Worm (Caenorhabditis elegans): ENCODE measurements around the gene C25E10.7.

C25E10.7 gene

DNA sequence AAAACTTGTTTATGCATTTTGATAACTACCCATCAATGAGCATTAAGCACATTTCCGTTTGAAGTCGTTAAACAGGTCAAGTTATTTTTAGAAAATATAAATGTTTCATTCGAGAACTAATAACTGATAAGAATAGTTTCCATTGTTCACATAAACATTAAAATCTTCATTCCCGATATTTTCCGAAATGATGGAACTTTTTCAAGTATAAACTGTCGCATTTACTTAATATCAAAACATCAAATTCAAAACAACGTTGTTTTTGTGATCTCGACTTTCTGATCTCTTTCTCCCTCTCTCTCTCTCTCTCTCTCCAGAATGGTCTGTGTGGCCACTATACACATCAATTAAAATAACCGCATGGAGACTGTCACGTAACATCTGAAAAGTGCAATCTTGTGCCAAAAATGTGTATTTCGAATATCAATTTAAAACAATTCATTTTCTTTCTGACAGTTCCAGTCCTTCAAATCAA is 23.4 kb upstream of the C25E10.7 start (continued):
- no peak for TF ChIP-seq unc-130 (tag; optimal IDR thresholded peaks at IDR 0.05)
- TF ChIP-seq C16A3.4 (tag; optimal IDR thresholded peaks at IDR 0.05) = peak; percentile 31
- no peak for TF ChIP-seq ces-1 (GFP tag; optimal IDR thresholded peaks at IDR 0.05)
- no peak for TF ChIP-seq Y116A8C.19 (tag; optimal IDR thresholded peaks at IDR 0.05; ENCODE audit: borderline replicate concordance)
- no peak for TF ChIP-seq ceh-63 (GFP tag; optimal IDR thresholded peaks at IDR 0.05)

DNA sequence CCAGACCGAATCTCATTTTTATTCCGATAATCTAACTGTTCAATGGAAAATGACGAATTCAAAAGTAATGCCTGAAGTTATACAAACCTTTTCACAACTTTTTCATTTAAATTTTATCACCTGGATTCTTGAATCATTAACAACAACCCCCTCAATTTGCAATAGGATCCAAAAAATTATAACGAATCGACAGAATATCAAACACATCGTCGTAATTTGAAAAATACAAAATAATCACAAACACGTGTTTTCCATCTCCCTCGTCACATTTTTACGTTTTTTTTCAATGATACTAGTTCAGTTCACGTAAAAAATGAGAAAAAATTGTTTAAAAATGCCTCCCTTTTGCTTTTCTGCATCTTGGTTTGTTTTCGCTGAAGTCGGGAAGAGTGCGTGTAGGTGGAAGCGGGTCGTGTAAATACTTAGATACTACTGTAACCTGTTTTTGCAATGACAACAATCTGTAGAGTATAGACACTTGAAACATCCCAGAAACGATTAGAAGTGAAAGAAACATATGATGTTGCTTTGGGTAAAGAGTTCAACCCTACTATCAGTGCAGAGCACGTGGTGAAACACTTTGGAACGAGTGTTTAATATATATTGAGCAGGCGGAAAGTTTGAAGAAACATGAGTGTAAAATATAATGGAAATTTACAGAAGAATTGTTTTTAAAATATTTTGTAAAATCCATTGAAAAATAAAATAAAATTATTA is 22.5 kb upstream of the C25E10.7 start, which contains the start of gene oac-50:
oac-50 (minus strand) TSS at position 219 of the 717 bp plus-strand sequence.
- TF ChIP-seq lin-35 (GFP tag; optimal IDR thresholded peaks at IDR 0.05) = peak in 1 of 2 experiments; percentile 12
- TF ChIP-seq tbx-2 (tag; optimal IDR thresholded peaks at IDR 0.05) = peak; percentile 14
- TF ChIP-seq nhr-90 (tag; optimal IDR thresholded peaks at IDR 0.05; ENCODE audit: poor library complexity) = no peak
- TF ChIP-seq mab-9 (GFP tag; IDR thresholded peaks at IDR 0.05) = no peak
- peak in 1 of 2 experiments; percentile 24 for TF ChIP-seq lsy-2 (tag; optimal IDR thresholded peaks at IDR 0.05)
- peak in 1 of 2 experiments; percentile 22 for TF ChIP-seq mdl-1 (tag; optimal IDR thresholded peaks at IDR 0.05)
- no peak for TF ChIP-seq lin-13 (GFP tag; optimal IDR thresholded peaks at IDR 0.05)

DNA sequence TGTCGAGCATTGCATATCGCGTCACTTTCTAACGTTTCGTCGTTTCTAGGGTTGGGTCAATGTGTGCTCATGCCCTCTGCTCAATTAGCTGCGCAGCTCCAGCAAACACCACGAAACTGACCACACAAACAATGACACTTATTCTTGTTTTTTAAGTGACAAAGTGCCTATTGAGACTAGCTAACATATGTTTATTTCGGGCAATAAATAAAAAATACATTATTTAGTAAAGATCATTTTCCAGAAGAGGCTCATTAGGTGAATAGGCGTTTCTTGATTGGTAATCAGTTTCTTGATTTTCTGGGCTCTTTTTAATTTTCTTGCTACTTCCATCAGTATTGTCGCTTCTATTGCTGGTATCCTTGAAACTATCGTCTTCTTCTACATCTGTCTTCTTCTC is 18.7 kb upstream of the C25E10.7 start, which contains the start of gene T27E4.5:
T27E4.5 (minus strand) TSS at position 101 of the 400 bp plus-strand sequence.
- no peak for TF ChIP-seq lir-3 (tag; optimal IDR thresholded peaks at IDR 0.05; ENCODE audit: poor library complexity)
- TF ChIP-seq sox-4 (tag; optimal IDR thresholded peaks at IDR 0.05) = no peak
- TF ChIP-seq C34B4.2 (tag; optimal IDR thresholded peaks at IDR 0.05) = no peak
- TF ChIP-seq nhr-76 (tag; optimal IDR thresholded peaks at IDR 0.05) = no peak
- TF ChIP-seq elt-3 (tag; optimal IDR thresholded peaks at IDR 0.05) = no peak
- no peak for TF ChIP-seq mef-2 (tag; optimal IDR thresholded peaks at IDR 0.05)
- TF ChIP-seq xbp-1 (tag; optimal IDR thresholded peaks at IDR 0.05) = no peak
- TF ChIP-seq hlh-4 (tag; optimal IDR thresholded peaks at IDR 0.05) = no peak
- no peak for TF ChIP-seq skn-1 (tag; optimal IDR thresholded peaks at IDR 0.05)
- TF ChIP-seq elt-2 (tag; optimal IDR thresholded peaks at IDR 0.05) = no peak
- TF ChIP-seq ama-1 (optimal IDR thresholded peaks at IDR 0.05) = no peak
- no peak for TF ChIP-seq sup-37 (GFP tag; optimal IDR thresholded peaks at IDR 0.05)
- no peak for TF ChIP-seq lin-35 (GFP tag; optimal IDR thresholded peaks at IDR 0.05)
- TF ChIP-seq dpl-1 (GFP tag; optimal IDR thresholded peaks at IDR 0.05) = no peak
- no peak for TF ChIP-seq fkh-10 (GFP tag; optimal IDR thresholded peaks at IDR 0.05)
- TF ChIP-seq ets-5 (GFP tag; IDR thresholded peaks at IDR 0.05) = no peak
- TF ChIP-seq jun-1 (tag; optimal IDR thresholded peaks at IDR 0.05) = no peak
- TF ChIP-seq alr-1 (tag; optimal IDR thresholded peaks at IDR 0.05; ENCODE audit: borderline replicate concordance) = no peak

DNA sequence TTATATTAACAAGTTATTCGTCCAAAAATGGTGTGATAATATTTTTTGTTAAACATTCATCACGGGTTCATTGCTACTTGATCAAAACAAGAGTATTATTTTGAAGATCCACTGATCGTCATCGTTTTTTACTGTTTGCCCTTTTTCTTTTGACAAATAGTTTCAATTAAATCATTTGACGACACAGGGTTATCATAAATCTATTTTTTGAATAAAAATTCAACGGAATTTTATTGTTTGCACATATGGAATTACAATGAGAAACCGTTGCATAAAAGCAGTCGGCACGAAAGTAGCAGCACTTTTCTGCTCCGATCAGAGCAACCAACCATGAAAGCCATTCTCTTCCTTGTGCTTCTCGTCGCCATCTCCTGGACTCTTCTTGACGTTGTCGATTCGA is 16.7 kb upstream of the C25E10.7 start, which contains the start of gene fip-2:
fip-2 (plus strand) TSS at position 301 of the 400 bp plus-strand sequence.
- TF ChIP-seq nhr-12 (tag; optimal IDR thresholded peaks at IDR 0.05) (no peak), elt-3 (tag; optimal IDR thresholded peaks at IDR 0.05) (no peak), sptf-1 (tag; optimal IDR thresholded peaks at IDR 0.05) (no peak), unc-30 (tag; optimal IDR thresholded peaks at IDR 0.05) (no peak), skn-1 (tag; optimal IDR thresholded peaks at IDR 0.05) (no peak), nhr-90 (tag; optimal IDR thresholded peaks at IDR 0.05; ENCODE audit: poor library complexity) (no peak), fos-1 (tag; optimal IDR thresholded peaks at IDR 0.05) (no peak), hlh-4 (tag; optimal IDR thresholded peaks at IDR 0.05) (no peak), lir-3 (tag; optimal IDR thresholded peaks at IDR 0.05; ENCODE audit: poor library complexity) (no peak), ets-5 (GFP tag; IDR thresholded peaks at IDR 0.05) (no peak), nhr-84 (tag; optimal IDR thresholded peaks at IDR 0.05) (no peak), aha-1 (tag; optimal IDR thresholded peaks at IDR 0.05) (no peak), sup-37 (GFP tag; optimal IDR thresholded peaks at IDR 0.05) (no peak), ceh-63 (GFP tag; optimal IDR thresholded peaks at IDR 0.05) (no peak), grh-1 (GFP tag; IDR thresholded peaks at IDR 0.05) (no peak), unc-86 (tag; optimal IDR thresholded peaks at IDR 0.05) (no peak), dsc-1 (tag; optimal IDR thresholded peaks at IDR 0.05) (no peak), jun-1 (tag; optimal IDR thresholded peaks at IDR 0.05) (no peak), nhr-28 (tag; optimal IDR thresholded peaks at IDR 0.05) (no peak), nhr-47 (tag; optimal IDR thresholded peaks at IDR 0.05) (no peak)
